Worm (Caenorhabditis elegans): Measurements from ENCODE around the gene F54H12.10.

Gene F54H12.10

ce11 chrIII:7940819-7941218, 18.0 kb downstream of the F54H12.10 start, which contains the start of gene C29E4.12 (continued):
- TF ChIP-seq him-1 (tag; optimal IDR thresholded peaks at IDR 0.05) (no peak), Y53F4B.3 (GFP tag; IDR thresholded peaks at IDR 0.05) (no peak), rcor-1 (GFP tag; IDR thresholded peaks at IDR 0.05) (no peak), lsy-27 (tag; optimal IDR thresholded peaks at IDR 0.05; ENCODE audit: borderline replicate concordance, insufficient read depth) (no peak), somi-1 (GFP tag; optimal IDR thresholded peaks at IDR 0.05) (no peak), ets-4 (GFP tag; optimal IDR thresholded peaks at IDR 0.05) (no peak), ztf-25 (GFP tag; IDR thresholded peaks at IDR 0.05) (no peak), unc-130 (GFP tag; optimal IDR thresholded peaks at IDR 0.05) (no peak), F39B2.1 (GFP tag; IDR thresholded peaks at IDR 0.05) (no peak), ceh-58 (GFP tag; IDR thresholded peaks at IDR 0.05) (no peak), repo-1 (tag; optimal IDR thresholded peaks at IDR 0.05) (no peak), snpc-4 (GFP tag; optimal IDR thresholded peaks at IDR 0.05) (no peak), snpc-4 (tag; optimal IDR thresholded peaks at IDR 0.05) (no peak), ceh-27 (GFP tag; optimal IDR thresholded peaks at IDR 0.05) (no peak), lsl-1 (GFP tag; optimal IDR thresholded peaks at IDR 0.05) (peak; percentile 5), hlh-26 (GFP tag; conservative IDR thresholded peaks at IDR 0.05) (no peak), mxl-1 (tag; optimal IDR thresholded peaks at IDR 0.05) (no peak)

ce11 chrIII:7937548-7937947, 21.2 kb downstream of the F54H12.10 start, which contains the start of gene C29E4.10:
Gene C29E4.10 (plus strand): TSS chrIII:7937848.
- TF ChIP-seq ccch-3 (GFP tag; optimal IDR thresholded peaks at IDR 0.05) (no peak), K12H6.12 (tag; optimal IDR thresholded peaks at IDR 0.05) (no peak), K11D2.4 (GFP tag; IDR thresholded peaks at IDR 0.05) (no peak), F52B5.7 (tag; optimal IDR thresholded peaks at IDR 0.05) (no peak), Y79H2A.3 (GFP tag; conservative IDR thresholded peaks at IDR 0.05) (no peak), ztf-3 (GFP tag; optimal IDR thresholded peaks at IDR 0.05) (no peak), akir-1 (GFP tag; optimal IDR thresholded peaks at IDR 0.05) (no peak), ztf-25 (GFP tag; IDR thresholded peaks at IDR 0.05) (no peak), lin-26 (GFP tag; IDR thresholded peaks at IDR 0.05) (no peak)

ce11 chrIII:7933235-7933634, 25.5 kb downstream of the F54H12.10 start, which contains the start of gene ran-2:
Gene ran-2 (plus strand): TSS chrIII:7933535.
- TF ChIP-seq cebp-1 (GFP tag; IDR thresholded peaks at IDR 0.05), result no peak
- TF ChIP-seq cebp-1 (tag; optimal IDR thresholded peaks at IDR 0.05), result peak; percentile 85
- TF ChIP-seq bed-1 (GFP tag; IDR thresholded peaks at IDR 0.05), result no peak
- no peak for TF ChIP-seq F55B11.4 (tag; optimal IDR thresholded peaks at IDR 0.05; ENCODE audit: borderline replicate concordance, insufficient read depth)
- TF ChIP-seq lin-40 (tag; optimal IDR thresholded peaks at IDR 0.05), result no peak

- peak; percentile 82 for TF ChIP-seq F33H1.4 (GFP tag; IDR thresholded peaks at IDR 0.05)
- TF ChIP-seq unc-130 (GFP tag; optimal IDR thresholded peaks at IDR 0.05), result peak; percentile 9
- no peak for TF ChIP-seq Y53F4B.3 (GFP tag; IDR thresholded peaks at IDR 0.05)
- TF ChIP-seq madf-6 (GFP tag; IDR thresholded peaks at IDR 0.05), result peak; percentile 80
- TF ChIP-seq lin-54 (GFP tag; optimal IDR thresholded peaks at IDR 0.05), result peak; percentile 55
- peak; percentile 1 for TF ChIP-seq tbp1 (GFP tag; optimal IDR thresholded peaks at IDR 0.05)
- peak; percentile 53; the same call in 1 of the 2 replicates for TF ChIP-seq attf-3 (GFP tag; conservative IDR thresholded peaks at IDR 0.05)
- TF ChIP-seq nhr-80 (tag; optimal IDR thresholded peaks at IDR 0.05), result peak; percentile 15
- TF ChIP-seq mcd-1 (GFP tag; IDR thresholded peaks at IDR 0.05), result no peak
- TF ChIP-seq hlh-26 (GFP tag; conservative IDR thresholded peaks at IDR 0.05), result no peak
- peak; percentile 90 for TF ChIP-seq ztf-18 (tag; optimal IDR thresholded peaks at IDR 0.05)
- no peak for TF ChIP-seq lin-35 (GFP tag; optimal IDR thresholded peaks at IDR 0.05)
- peak; percentile 46 for TF ChIP-seq attf-5 (GFP tag; optimal IDR thresholded peaks at IDR 0.05)
- no peak for TF ChIP-seq mxl-1 (tag; optimal IDR thresholded peaks at IDR 0.05)
- TF ChIP-seq efl-1 (GFP tag; optimal IDR thresholded peaks at IDR 0.05), result peak; percentile 87
- TF ChIP-seq cebp-1 (GFP tag; IDR thresholded peaks at IDR 0.05), result no peak
- peak; percentile 18 for TF ChIP-seq cebp-1 (tag; optimal IDR thresholded peaks at IDR 0.05)
- TF ChIP-seq lsl-1 (GFP tag; optimal IDR thresholded peaks at IDR 0.05), result peak; percentile 73
- TF ChIP-seq D2030.7 (GFP tag; IDR thresholded peaks at IDR 0.05), result peak; percentile 50
- peak; percentile 55 for TF ChIP-seq madf-8 (GFP tag; conservative IDR thresholded peaks at IDR 0.05)
- peak; percentile 72 for TF ChIP-seq dpl-1 (GFP tag; optimal IDR thresholded peaks at IDR 0.05)
These were observed 30.1 kb downstream of the F54H12.10 start, which contains the start of the genes C29E4.13 and npp-15 for ce11 chrIII:7928549-7929129. Gene C29E4.13 (minus strand): TSS chrIII:7928717. Gene npp-15 (plus strand): TSS chrIII:7929043.
